Worm (Caenorhabditis elegans) whole organism, L3 larva: ENCODE data around the gene ZK673.6.

Experiments
- R02D3.7 ChIP-seq: fragments of 150-350 bp; optimal IDR thresholded peaks from 2 replicates; lab custom pipeline; 2014; ENCODE audit warnings: missing biosample characterization, missing genetic modification characterization
- ZK546.5 ChIP-seq: sonication (generic microtip); optimal IDR thresholded peaks from 2 replicates; lab custom pipeline; 2017; ENCODE audit warnings: missing biosample characterization, missing genetic modification characterization
- ama-1 ChIP-seq: fragments of 150-350 bp; optimal IDR thresholded peaks from 2 replicates; lab custom pipeline; 2018
- ceh-16 ChIP-seq: sonication (generic microtip); optimal IDR thresholded peaks from 2 replicates; lab custom pipeline; 2017; ENCODE audit warnings: missing biosample characterization, missing genetic modification characterization
- ceh-28 ChIP-seq: fragments of 150-350 bp; optimal IDR thresholded peaks from 2 replicates; lab custom pipeline; 2014; ENCODE audit warnings: missing biosample characterization, missing genetic modification reagents, missing genetic modification characterization
- ceh-82 ChIP-seq: fragments of 150-350 bp; optimal IDR thresholded peaks from 2 replicates; lab custom pipeline; 2014; ENCODE audit warnings: missing biosample characterization, missing genetic modification characterization
- ceh-9 ChIP-seq: sonication (generic microtip); optimal IDR thresholded peaks from 2 replicates; lab custom pipeline; 2018; ENCODE audit warnings: missing biosample characterization, missing genetic modification characterization
- daf-12 ChIP-seq: fragments of 150-350 bp; optimal IDR thresholded peaks from 2 replicates; lab custom pipeline; 2014; ENCODE audit warnings: missing biosample characterization, missing genetic modification reagents, missing genetic modification characterization
- egl-27 ChIP-seq: sonication (generic microtip); optimal IDR thresholded peaks from 4 replicates; lab custom pipeline; 2017; ENCODE audit warnings: missing biosample characterization, missing genetic modification reagents, missing genetic modification characterization
- egl-5 ChIP-seq: fragments of 150-350 bp; optimal IDR thresholded peaks from 2 replicates; lab custom pipeline; 2017; ENCODE audit warnings: missing biosample characterization, missing genetic modification reagents, missing genetic modification characterization, inconsistent platforms
- elt-1 ChIP-seq: fragments of 150-350 bp; optimal IDR thresholded peaks from 2 replicates; lab custom pipeline; 2014; ENCODE audit warnings: missing biosample characterization, missing genetic modification characterization
- elt-2 ChIP-seq: sonication (generic microtip); optimal IDR thresholded peaks from 2 replicates; lab custom pipeline; 2016; ENCODE audit warnings: missing genetic modification reagents, mild to moderate bottlenecking, missing genetic modification characterization, missing compliant biosample characterization
- elt-3 ChIP-seq, 3 experiments: fragments of 150-350 bp in 1 of 3; sonication (generic microtip) in 2 of 3; optimal IDR thresholded peaks; 2 replicates in 2 of 3; 4 replicates in 1 of 3; lab custom pipeline; 2014 to 2017; ENCODE audit warnings: missing biosample characterization in 3 of 3, missing genetic modification characterization in 3 of 3
- fkh-10 ChIP-seq: sonication (generic microtip); optimal IDR thresholded peaks from 2 replicates; lab custom pipeline; 2017; ENCODE audit warnings: missing biosample characterization, missing genetic modification reagents, missing genetic modification characterization
- hmg-11 ChIP-seq: sonication (generic microtip); optimal IDR thresholded peaks from 2 replicates; lab custom pipeline; 2016; ENCODE audit warnings: missing genetic modification characterization, missing compliant biosample characterization
- jun-1 ChIP-seq: fragments of 150-350 bp; optimal IDR thresholded peaks from 2 replicates; lab custom pipeline; 2014; ENCODE audit warnings: missing biosample characterization, missing genetic modification reagents, missing genetic modification characterization
- lin-39 ChIP-seq: fragments of 150-350 bp; optimal IDR thresholded peaks from 2 replicates; lab custom pipeline; 2018; ENCODE audit warnings: missing biosample characterization, missing genetic modification reagents, missing genetic modification characterization
- mml-1 ChIP-seq: fragments of 150-350 bp; sonication (generic microtip); optimal IDR thresholded peaks from 3 replicates; lab custom pipeline; 2014; ENCODE audit warnings: missing biosample characterization, missing genetic modification characterization
- nfya-1 ChIP-seq: sonication (generic microtip); optimal IDR thresholded peaks from 2 replicates; lab custom pipeline; 2017; ENCODE audit warnings: missing genetic modification characterization, mild to moderate bottlenecking, missing compliant biosample characterization, antibody characterized with exemption, moderate library complexity; ENCODE audit not compliant: insufficient read depth
- nhr-11 ChIP-seq: fragments of 150-350 bp; optimal IDR thresholded peaks from 2 replicates; lab custom pipeline; 2014; ENCODE audit warnings: missing biosample characterization, missing genetic modification characterization
- nhr-12 ChIP-seq: fragments of 150-350 bp; optimal IDR thresholded peaks from 2 replicates; lab custom pipeline; 2014; ENCODE audit warnings: missing biosample characterization, missing genetic modification characterization
- nhr-25 ChIP-seq: sonication (generic microtip); optimal IDR thresholded peaks from 2 replicates; lab custom pipeline; 2017; ENCODE audit warnings: missing biosample characterization, missing genetic modification characterization
- nhr-28 ChIP-seq: fragments of 150-350 bp; optimal IDR thresholded peaks from 2 replicates; lab custom pipeline; 2014; ENCODE audit warnings: missing biosample characterization, missing genetic modification characterization
- nhr-43 ChIP-seq: sonication (generic microtip); optimal IDR thresholded peaks from 2 replicates; lab custom pipeline; 2016; ENCODE audit warnings: mild to moderate bottlenecking, missing genetic modification characterization, missing compliant biosample characterization; ENCODE audit not compliant: poor library complexity, severe bottlenecking
- nhr-76 ChIP-seq: fragments of 150-350 bp; sonication (generic microtip); optimal IDR thresholded peaks from 5 replicates; lab custom pipeline; 2014; ENCODE audit warnings: missing biosample characterization, missing genetic modification characterization
- pha-4 ChIP-seq: fragments of 150-350 bp; optimal IDR thresholded peaks from 2 replicates; lab custom pipeline; 2014; ENCODE audit warnings: missing biosample characterization, missing genetic modification reagents, missing genetic modification characterization
- pqm-1 ChIP-seq: fragments of 150-350 bp; optimal IDR thresholded peaks from 2 replicates; lab custom pipeline; 2017; ENCODE audit warnings: missing biosample characterization, missing genetic modification characterization, inconsistent platforms
- skn-1 ChIP-seq: fragments of 150-350 bp; optimal IDR thresholded peaks from 2 replicates; lab custom pipeline; 2014; ENCODE audit warnings: missing biosample characterization, missing genetic modification characterization
- snpc-4 ChIP-seq: fragments of 150-350 bp; optimal IDR thresholded peaks from 2 replicates; lab custom pipeline; 2014; ENCODE audit warnings: missing biosample characterization, missing genetic modification characterization
- tbx-2 ChIP-seq: sonication (generic microtip); optimal IDR thresholded peaks from 2 replicates; lab custom pipeline; 2016; ENCODE audit warnings: mild to moderate bottlenecking, missing genetic modification characterization, missing compliant biosample characterization
- unc-62 ChIP-seq: fragments of 150-350 bp; sonication (generic microtip); optimal IDR thresholded peaks from 4 replicates; lab custom pipeline; 2014; ENCODE audit warnings: missing biosample characterization, missing genetic modification reagents, missing genetic modification characterization
- zag-1 ChIP-seq: fragments of 150-350 bp; optimal IDR thresholded peaks from 2 replicates; lab custom pipeline; 2014; ENCODE audit warnings: missing biosample characterization, missing genetic modification characterization
- ztf-11 ChIP-seq: fragments of 150-350 bp; optimal IDR thresholded peaks from 2 replicates; lab custom pipeline; 2014; ENCODE audit warnings: missing biosample characterization, missing genetic modification characterization
- ztf-4 ChIP-seq: fragments of 150-350 bp; optimal IDR thresholded peaks from 2 replicates; lab custom pipeline; 2014; ENCODE audit warnings: missing biosample characterization, missing genetic modification characterization

The ZK673.6 gene

DNA sequence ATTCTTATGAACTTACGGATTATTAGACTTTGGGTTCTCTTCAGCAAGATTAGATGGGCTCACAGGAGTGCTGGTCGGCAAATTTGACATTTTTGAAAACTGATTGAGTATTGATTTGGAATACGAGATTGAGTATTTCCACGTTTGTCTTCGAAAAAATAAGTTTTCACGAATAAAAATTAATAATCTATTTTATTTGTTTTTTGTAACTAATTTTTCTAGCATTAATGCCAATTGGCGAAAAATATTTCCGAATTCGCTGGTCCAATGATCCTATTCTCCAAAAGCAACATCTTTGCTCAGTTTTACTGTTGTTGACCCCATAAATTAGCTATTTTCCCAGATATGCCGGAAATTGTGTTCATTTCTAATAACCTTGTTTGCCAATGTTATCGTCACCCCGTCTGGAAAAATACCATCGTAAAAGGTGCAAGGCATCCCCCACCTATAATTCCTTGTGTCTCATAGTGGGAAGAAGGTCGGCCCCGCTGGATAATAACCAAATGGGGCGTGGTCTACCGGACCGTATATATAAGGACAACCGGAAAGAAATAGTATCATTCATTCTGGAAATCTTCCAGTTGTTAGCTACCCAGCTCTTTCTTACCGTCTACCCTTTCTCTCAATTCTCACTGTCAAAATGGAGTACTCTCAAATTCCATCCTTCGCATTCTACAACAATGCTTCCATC, at the start of gene ZK673.6, which contains the start of gene sdz-37:
TSS of gene ZK673.6 (minus strand) at position 101 of the 691 bp plus-strand sequence.
TSS of gene sdz-37 (plus strand) at position 641 of the 691 bp plus-strand sequence.
- TF ChIP-seq fkh-10 (GFP tag; lab: Kevin White, UChicago) = no peak
- no peak for TF ChIP-seq pqm-1 (tag; lab: Kevin White, UChicago)
- TF ChIP-seq ama-1 (lab: Kevin White, UChicago) = no peak
- no peak for TF ChIP-seq mml-1 (tag; lab: Kevin White, UChicago)
- TF ChIP-seq jun-1 (tag; lab: Kevin White, UChicago) = no peak
- no peak for TF ChIP-seq daf-12 (tag; lab: Kevin White, UChicago)
- no peak for TF ChIP-seq nhr-11
- TF ChIP-seq elt-2 (tag; lab: Kevin White, UChicago) = no peak
- no peak for TF ChIP-seq ceh-16 (tag; lab: Kevin White, UChicago)
- no peak for TF ChIP-seq ceh-28 (tag; lab: Kevin White, UChicago)
- TF ChIP-seq ztf-11 (tag; lab: Kevin White, UChicago) = no peak
- TF ChIP-seq elt-3 (tag; optimal IDR thresholded peaks at IDR 0.05; lab: Kevin White, UChicago) = no peak

- TF ChIP-seq ceh-82 (tag; lab: Kevin White, UChicago) (no peak), nhr-76 (tag; lab: Kevin White, UChicago) (no peak), nfya-1 (tag; lab: Kevin White, UChicago) (no peak), nhr-25 (tag; lab: Kevin White, UChicago) (no peak), snpc-4 (tag; lab: Kevin White, UChicago) (no peak), zag-1 (tag; lab: Kevin White, UChicago) (no peak), nhr-12 (tag; lab: Kevin White, UChicago) (no peak), elt-3 (tag; optimal IDR thresholded peaks at IDR 0.05; lab: Kevin White, UChicago) (no peak), pha-4 (tag; lab: Kevin White, UChicago) (no peak), jun-1 (tag; lab: Kevin White, UChicago) (no peak), ztf-11 (tag; lab: Kevin White, UChicago) (no peak), lin-39 (tag; lab: Kevin White, UChicago) (no peak), daf-12 (tag; lab: Kevin White, UChicago) (no peak), hmg-11 (tag; lab: Kevin White, UChicago) (no peak), nhr-43 (tag; lab: Kevin White, UChicago) (no peak)
- TF ChIP-seq, all 47 proteins: peak for 0
Measured at ce11 chrII:10513377-10513776, 49.2 kb upstream of the ZK673.6 start.

DNA sequence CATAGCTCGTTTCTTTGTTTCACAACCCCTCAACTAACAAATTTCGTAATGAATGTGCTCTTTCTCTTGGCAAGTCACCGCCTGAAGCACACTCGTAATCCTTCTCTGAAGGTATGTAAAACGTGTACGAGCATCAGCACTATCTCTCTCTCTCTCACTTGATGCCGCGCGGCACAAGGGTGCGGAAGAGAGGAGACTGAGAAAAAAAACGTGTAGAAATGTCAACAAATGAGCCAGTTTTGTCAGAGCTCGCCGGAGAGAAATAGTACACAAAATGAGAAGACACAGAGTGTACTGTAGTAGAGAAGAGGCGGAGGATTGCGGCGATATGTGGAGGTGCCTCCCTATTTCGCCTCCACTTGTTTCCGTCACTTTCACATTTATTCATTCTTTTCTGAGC, 46.1 kb upstream of the ZK673.6 start, which contains the start of gene F59B10.3:
TSS of gene F59B10.3 (plus strand) at position 301 of the 400 bp plus-strand sequence.
- TF ChIP-seq nhr-11 (no peak), ztf-4 (no peak), pha-4 (tag; lab: Kevin White, UChicago) (peak; percentile 63), ceh-16 (tag; lab: Kevin White, UChicago) (no peak), jun-1 (tag; lab: Kevin White, UChicago) (no peak), ceh-82 (tag; lab: Kevin White, UChicago) (no peak)

DNA sequence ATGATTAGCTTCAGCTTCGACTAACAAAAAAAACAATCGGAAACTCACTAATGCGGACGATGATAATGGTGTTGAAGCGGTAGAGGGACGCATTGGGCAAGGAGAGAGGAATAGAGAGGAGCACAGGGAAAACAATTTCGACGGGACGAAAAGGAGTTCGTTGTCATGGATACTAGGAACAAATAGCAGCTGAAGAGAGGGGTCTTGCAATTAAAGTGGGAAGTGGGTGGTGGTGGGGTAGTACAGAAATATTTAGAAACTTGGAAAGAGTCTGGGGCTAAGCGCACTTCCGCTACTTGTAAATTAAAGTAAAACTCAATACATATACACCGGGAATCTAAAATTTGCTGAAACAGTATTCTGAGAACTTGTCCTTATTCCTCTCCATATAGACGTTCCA, 45.6 kb upstream of the ZK673.6 start, which contains the start of gene F59B10.2:
TSS of gene F59B10.2 (minus strand) at position 101 of the 400 bp plus-strand sequence.
- no peak for TF ChIP-seq ceh-9 (tag; lab: Kevin White, UChicago)
- no peak for TF ChIP-seq nfya-1 (tag; lab: Kevin White, UChicago)
- TF ChIP-seq jun-1 (tag; lab: Kevin White, UChicago) = no peak
- TF ChIP-seq mml-1 (tag; lab: Kevin White, UChicago) = no peak
- no peak for TF ChIP-seq hmg-11 (tag; lab: Kevin White, UChicago)
- no peak for TF ChIP-seq ceh-28 (tag; lab: Kevin White, UChicago)
- TF ChIP-seq lin-39 (tag; lab: Kevin White, UChicago) = no peak
- no peak for TF ChIP-seq ZK546.5 (tag; lab: Kevin White, UChicago)
- TF ChIP-seq elt-1 (tag; lab: Kevin White, UChicago) = no peak
- no peak for TF ChIP-seq unc-62 (GFP tag; lab: Kevin White, UChicago)
- TF ChIP-seq nhr-28 = no peak
- TF ChIP-seq nhr-11 = no peak

- no peak for TF ChIP-seq nfya-1 (tag; lab: Kevin White, UChicago)
- no peak for TF ChIP-seq ama-1 (lab: Kevin White, UChicago)
- TF ChIP-seq egl-5 = no peak
- no peak for TF ChIP-seq tbx-2 (tag; lab: Kevin White, UChicago)
- no peak for TF ChIP-seq egl-27 (tag; lab: Kevin White, UChicago)
- no peak for TF ChIP-seq skn-1 (tag; lab: Kevin White, UChicago)
- TF ChIP-seq R02D3.7 (tag; lab: Kevin White, UChicago) = no peak
- no peak for TF ChIP-seq snpc-4 (tag; lab: Kevin White, UChicago)
- no peak for TF ChIP-seq elt-2 (tag; lab: Kevin White, UChicago)
Measured at ce11 chrII:10507906-10508305, 43.8 kb upstream of the ZK673.6 start.
